Worm (Caenorhabditis elegans): ENCODE results near the gene idpc-3.

idpc-3 gene

DNA sequence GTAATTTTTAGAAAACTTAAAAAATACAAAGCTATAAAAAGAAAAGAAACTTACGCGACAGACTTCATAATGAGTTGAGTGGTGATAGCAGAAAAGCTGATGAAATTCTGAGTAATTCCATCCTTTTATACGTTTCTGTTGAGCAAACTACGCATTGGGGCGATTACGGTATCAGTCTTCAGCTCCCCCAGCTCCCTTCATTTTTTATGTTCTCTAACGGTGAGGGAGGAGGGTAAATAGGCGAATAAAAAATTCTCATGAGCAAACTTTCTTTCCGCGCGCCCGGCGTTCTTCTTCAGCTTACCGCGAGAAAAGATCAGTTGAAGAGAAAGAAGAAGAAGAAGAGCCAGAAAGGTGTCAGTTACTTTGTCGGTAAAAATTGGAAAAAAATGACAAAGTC is 10.1 kb downstream of the idpc-3 start, which contains the start of gene idpc-7:
Gene idpc-7, minus strand, starts transcription at position 101 of the 400 bp plus-strand sequence.
- TF ChIP-seq duxl-1 (tag; optimal IDR thresholded peaks at IDR 0.05; ENCODE audit: poor library complexity) = no peak
- no peak for TF ChIP-seq vab-7 (GFP tag; IDR thresholded peaks at IDR 0.05)
- no peak for TF ChIP-seq dmd-9 (GFP tag; IDR thresholded peaks at IDR 0.05)

DNA sequence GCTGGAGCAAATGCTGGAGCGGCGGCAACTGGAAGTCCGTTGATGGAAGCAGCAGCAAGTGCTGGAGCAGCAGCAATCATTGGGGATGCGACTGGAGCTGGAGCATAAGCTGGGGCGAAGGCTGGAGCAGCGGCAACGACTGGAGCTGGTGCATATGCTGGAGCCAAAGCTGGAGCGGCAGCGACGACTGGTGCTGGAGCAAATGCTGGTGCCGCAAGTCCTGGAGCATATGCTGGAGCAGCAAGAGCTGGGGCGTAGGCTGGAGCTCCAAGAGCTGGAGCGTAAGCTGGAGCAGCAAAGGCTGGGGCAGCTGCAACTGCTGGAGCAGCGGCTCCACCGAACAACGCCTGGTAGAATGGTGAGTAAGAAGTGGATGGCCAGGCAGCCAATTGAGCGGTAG is 10.6 kb downstream of the idpc-3 start:
- TF ChIP-seq Y75B8A.6 (GFP tag; IDR thresholded peaks at IDR 0.05) = no peak
- no peak for TF ChIP-seq zip-2 (tag; optimal IDR thresholded peaks at IDR 0.05)
- TF ChIP-seq egl-43 (GFP tag; IDR thresholded peaks at IDR 0.05) = peak; percentile 74
- 0 out of 2 replicates have a peak, but pooled peaks have one; percentile 17 for TF ChIP-seq vab-7 (GFP tag; IDR thresholded peaks at IDR 0.05)
- peak; percentile 96 for TF ChIP-seq set-16 (GFP tag; IDR thresholded peaks at IDR 0.05)
- TF ChIP-seq Y5F2A.4 (GFP tag; optimal IDR thresholded peaks at IDR 0.05) = no peak

DNA sequence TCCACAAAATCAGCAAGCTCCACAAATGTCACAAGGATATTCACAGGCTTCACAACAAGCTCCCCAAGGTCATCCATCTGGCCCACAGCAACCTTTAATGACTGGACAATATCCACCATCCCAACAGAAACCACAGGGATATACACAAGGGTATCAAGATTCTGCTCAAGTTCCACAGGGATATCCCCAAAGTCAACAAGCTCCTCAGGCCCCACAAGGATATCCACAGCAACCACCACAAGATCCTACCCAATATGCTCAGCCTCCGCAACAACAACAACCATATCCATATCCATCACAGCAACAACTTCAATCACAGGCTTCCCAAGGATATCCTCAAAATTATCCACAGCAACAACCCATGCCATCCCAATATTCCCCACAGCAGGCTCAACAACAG is 12.3 kb downstream of the idpc-3 start:
- TF ChIP-seq snpc-1.2 (GFP tag; IDR thresholded peaks at IDR 0.05) (no peak), unc-130 (GFP tag; optimal IDR thresholded peaks at IDR 0.05) (no peak), lim-7 (GFP tag; IDR thresholded peaks at IDR 0.05) (no peak), dmd-6 (GFP tag; IDR thresholded peaks at IDR 0.05) (no peak), unc-39 (tag; optimal IDR thresholded peaks at IDR 0.05) (no peak), lin-39 (tag; optimal IDR thresholded peaks at IDR 0.05) (no peak), vab-7 (GFP tag; IDR thresholded peaks at IDR 0.05) (no peak), tag-97 (GFP tag; IDR thresholded peaks at IDR 0.05) (no peak), ceh-20 (GFP tag; IDR thresholded peaks at IDR 0.05) (no peak), snpc-4 (tag; optimal IDR thresholded peaks at IDR 0.05) (no peak), nhr-25 (tag; optimal IDR thresholded peaks at IDR 0.05; ENCODE audit: borderline replicate concordance, insufficient read depth) (no peak), ama-1 (optimal IDR thresholded peaks at IDR 0.05) (no peak), mdl-1 (tag; optimal IDR thresholded peaks at IDR 0.05) (no peak), dpl-1 (GFP tag; optimal IDR thresholded peaks at IDR 0.05) (no peak), zip-11 (GFP tag; IDR thresholded peaks at IDR 0.05) (no peak), lin-29 (GFP tag; IDR thresholded peaks at IDR 0.05) (no peak), nhr-42 (GFP tag; IDR thresholded peaks at IDR 0.05) (no peak), nhr-237 (tag; optimal IDR thresholded peaks at IDR 0.05) (no peak), hlh-30 (tag; optimal IDR thresholded peaks at IDR 0.05; ENCODE audit: insufficient read depth) (no peak), nhr-77 (tag; optimal IDR thresholded peaks at IDR 0.05) (no peak)

DNA sequence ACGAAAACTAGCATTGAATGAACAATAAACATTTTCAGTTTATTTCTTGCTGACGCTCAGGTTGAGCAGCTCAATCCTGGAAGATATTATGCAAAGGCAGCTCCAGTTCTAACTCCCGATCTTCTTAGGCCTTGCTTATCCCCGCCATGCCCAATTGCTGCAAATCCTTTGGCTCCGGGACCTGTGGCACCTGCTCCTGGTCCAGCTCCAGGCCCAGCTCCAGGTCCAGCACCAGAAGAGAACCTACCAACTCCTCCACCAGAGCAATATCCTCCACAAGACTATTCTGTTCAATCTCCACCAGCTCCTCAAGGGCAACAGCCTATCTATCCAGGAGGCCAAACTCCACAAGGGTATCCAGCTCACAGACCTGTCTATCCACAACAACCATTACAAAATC is 12.9 kb downstream of the idpc-3 start:
- TF ChIP-seq ZK546.5 (tag; optimal IDR thresholded peaks at IDR 0.05) (no peak), fos-1 (tag; optimal IDR thresholded peaks at IDR 0.05) (no peak), set-16 (GFP tag; IDR thresholded peaks at IDR 0.05) (peak; percentile 71), unc-62 (GFP tag; optimal IDR thresholded peaks at IDR 0.05 in 1 of 2) (peak in 1 of 2 experiments; percentile 5), unc-62 (tag; optimal IDR thresholded peaks at IDR 0.05) (no peak)

DNA sequence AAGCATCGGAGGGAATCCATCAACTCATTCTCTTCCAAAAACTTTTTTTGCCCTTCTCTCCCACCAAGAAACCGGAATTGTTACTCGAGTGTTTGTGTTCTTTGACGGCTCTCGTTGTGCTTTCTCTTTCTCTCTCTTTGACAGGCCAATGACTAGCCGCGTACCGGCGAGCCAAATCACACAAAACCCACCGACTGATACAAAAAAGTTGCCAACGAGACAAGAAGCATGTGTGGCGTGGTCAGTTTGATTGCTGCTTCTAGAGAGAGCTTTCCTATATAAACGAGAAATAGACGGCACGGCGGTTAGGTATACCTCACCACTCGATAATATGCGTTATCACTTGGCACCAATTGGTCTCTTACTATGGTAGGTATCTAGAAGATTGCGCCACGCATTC is 13.3 kb downstream of the idpc-3 start, which contains the start of gene pqn-63:
Gene pqn-63, plus strand, starts transcription at position 307 of the 400 bp plus-strand sequence.
- TF ChIP-seq dmd-6 (GFP tag; IDR thresholded peaks at IDR 0.05) (peak; percentile 42; the same call in 1 of the 2 replicates), skn-1 (tag; optimal IDR thresholded peaks at IDR 0.05) (no peak)

DNA sequence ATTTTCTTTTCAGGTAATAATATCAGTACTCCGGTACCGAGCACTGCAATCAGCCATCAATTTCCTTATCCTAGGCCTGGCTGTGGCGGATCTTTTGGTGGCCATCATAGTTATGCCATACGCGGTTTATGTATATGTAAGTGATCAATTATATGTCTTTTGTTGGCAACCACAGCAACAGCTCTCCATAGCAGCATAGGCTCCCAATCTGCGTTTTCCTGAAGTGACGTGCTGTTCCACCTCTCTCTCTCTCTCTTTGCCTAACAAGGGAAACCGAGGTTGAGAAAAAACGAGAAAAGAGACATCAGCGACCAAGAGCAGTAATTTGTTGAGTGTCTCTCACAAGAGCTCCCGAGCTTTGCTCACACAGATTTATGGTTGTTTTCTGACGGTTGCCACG is 19.8 kb downstream of the idpc-3 start:
- no peak for TF ChIP-seq Y48G9A.11 (GFP tag; IDR thresholded peaks at IDR 0.05)
- no peak for TF ChIP-seq duxl-1 (tag; optimal IDR thresholded peaks at IDR 0.05; ENCODE audit: poor library complexity)
- TF ChIP-seq cey-2 (tag; optimal IDR thresholded peaks at IDR 0.05; ENCODE audit: borderline replicate concordance, insufficient read depth) = no peak
- TF ChIP-seq fos-1 (tag; optimal IDR thresholded peaks at IDR 0.05) = no peak
- TF ChIP-seq unc-62 (GFP tag; optimal IDR thresholded peaks at IDR 0.05 in 1 of 2) = peak in 1 of 2 experiments; percentile 92
- no peak for TF ChIP-seq unc-62 (tag; optimal IDR thresholded peaks at IDR 0.05)
- TF ChIP-seq ZK546.5 (tag; optimal IDR thresholded peaks at IDR 0.05) = no peak
- TF ChIP-seq spr-1 (tag; optimal IDR thresholded peaks at IDR 0.05) = no peak
- no peak for TF ChIP-seq php-3 (GFP tag; IDR thresholded peaks at IDR 0.05)
- 0 out of 2 replicates have a peak, but pooled peaks have one; percentile 22 for TF ChIP-seq egl-43 (GFP tag; IDR thresholded peaks at IDR 0.05)
